Fruit fly (Drosophila melanogaster): ENCODE measurements around the gene stc.

stc gene

dm6 chr2L:15113234-15113916, at the start of gene stc (continued):
- TF ChIP-seq crp (GFP tag; optimal IDR thresholded peaks at IDR 0.05): peak; percentile 30 to 86
- peak; percentile 62 for TF ChIP-seq her (GFP tag; optimal IDR thresholded peaks at IDR 0.05)
- peak; percentile 36 for TF ChIP-seq PHDP (tag; optimal IDR thresholded peaks at IDR 0.05)
- TF ChIP-seq D19A (tag; optimal IDR thresholded peaks at IDR 0.05): no peak
- no peak for TF ChIP-seq Deaf1 (tag; optimal IDR thresholded peaks at IDR 0.05)
- TF ChIP-seq CG8290 (GFP tag; optimal IDR thresholded peaks at IDR 0.05): peak; percentile 46
- TF ChIP-seq CG8290 (tag; optimal IDR thresholded peaks at IDR 0.05): no peak
- TF ChIP-seq ftz-f1 (GFP tag; optimal IDR thresholded peaks at IDR 0.05): peak; percentile 18
- TF ChIP-seq tin (GFP tag; optimal IDR thresholded peaks at IDR 0.05): peak; percentile 44
- no peak for TF ChIP-seq kni (GFP tag; optimal IDR thresholded peaks at IDR 0.05)
- TF ChIP-seq zen2 (GFP tag; IDR thresholded peaks at IDR 0.05; ENCODE audit: partially characterized antibody): peak; percentile 67
- peak; percentile 56; the same call in 1 of the 3 replicates for TF ChIP-seq mld (GFP tag; IDR thresholded peaks at IDR 0.05; ENCODE audit: partially characterized antibody)
- TF ChIP-seq CG5245 (GFP tag; optimal IDR thresholded peaks at IDR 0.05): peak; percentile 46
- peak; percentile 12 for TF ChIP-seq bab2 (GFP tag; optimal IDR thresholded peaks at IDR 0.05)
- no peak for TF ChIP-seq CG12219 (GFP tag; optimal IDR thresholded peaks at IDR 0.05)
- TF ChIP-seq E2f1 (GFP tag; IDR thresholded peaks at IDR 0.05): peak; percentile 40; the same call in 1 of the 2 replicates
- TF ChIP-seq CG34224 (GFP tag; IDR thresholded peaks at IDR 0.05; ENCODE audit: partially characterized antibody): peak; percentile 65
- TF ChIP-seq CG1603 (tag; optimal IDR thresholded peaks at IDR 0.05): peak; percentile 91
- TF ChIP-seq pum (GFP tag; optimal IDR thresholded peaks at IDR 0.05): peak; percentile 29
- no peak for TF ChIP-seq BtbVII (GFP tag; optimal IDR thresholded peaks at IDR 0.05)
- no peak for TF ChIP-seq ab (GFP tag; optimal IDR thresholded peaks at IDR 0.05)
- peak; percentile 74 for TF ChIP-seq MESR4 (GFP tag; optimal IDR thresholded peaks at IDR 0.05)
- 0 out of 2 replicates have a peak, but pooled peaks have one; percentile 26 for TF ChIP-seq CG10366 (GFP tag; IDR thresholded peaks at IDR 0.05)
- peak; percentile 14 for TF ChIP-seq CG31365 (tag; optimal IDR thresholded peaks at IDR 0.05)
- TF ChIP-seq CG3163 (GFP tag; optimal IDR thresholded peaks at IDR 0.05): peak; percentile 45
- peak; percentile 93 for TF ChIP-seq sens (GFP tag)
- peak; percentile 14 for TF ChIP-seq CG12236 (GFP tag; optimal IDR thresholded peaks at IDR 0.05)
- no peak for TF ChIP-seq CG13894 (tag; optimal IDR thresholded peaks at IDR 0.05)
- no peak for TF ChIP-seq Lpt (GFP tag; optimal IDR thresholded peaks at IDR 0.05)
- TF ChIP-seq al (GFP tag; IDR thresholded peaks at IDR 0.05): no peak
- TF ChIP-seq D (optimal IDR thresholded peaks at IDR 0.05): no peak
- TF ChIP-seq D (GFP tag; optimal IDR thresholded peaks at IDR 0.05): no peak
- peak; percentile 93 for TF ChIP-seq YL-1 (GFP tag; optimal IDR thresholded peaks at IDR 0.05)
- peak; percentile 46 for TF ChIP-seq Spps (tag; optimal IDR thresholded peaks at IDR 0.05)
- peak; percentile 88 for TF ChIP-seq CG10979 (tag; optimal IDR thresholded peaks at IDR 0.05)
- no peak for TF ChIP-seq Poxn (GFP tag; IDR thresholded peaks at IDR 0.05)
- peak; percentile 32 for TF ChIP-seq shn (GFP tag; optimal IDR thresholded peaks at IDR 0.05)
- no peak for TF ChIP-seq CG3407 (GFP tag; optimal IDR thresholded peaks at IDR 0.05)
- TF ChIP-seq CG8359 (GFP tag; optimal IDR thresholded peaks at IDR 0.05; ENCODE audit: borderline replicate concordance): no peak
- TF ChIP-seq Ets97D (GFP tag; optimal IDR thresholded peaks at IDR 0.05): peak; percentile 89
- TF ChIP-seq slou (GFP tag; optimal IDR thresholded peaks at IDR 0.05): peak; percentile 34
- no peak for TF ChIP-seq CG12299 (tag; optimal IDR thresholded peaks at IDR 0.05)
- TF ChIP-seq CG43689 (GFP tag; IDR thresholded peaks at IDR 0.05): no peak
- peak; percentile 36 for TF ChIP-seq ind (GFP tag; optimal IDR thresholded peaks at IDR 0.05)
- TF ChIP-seq p53 (GFP tag; optimal IDR thresholded peaks at IDR 0.05): peak; percentile 4
- peak; percentile 40 to 80 for TF ChIP-seq Pdp1 (GFP tag; optimal IDR thresholded peaks at IDR 0.05)
- peak; percentile 40 for TF ChIP-seq Camta (GFP tag; optimal IDR thresholded peaks at IDR 0.05)
- TF ChIP-seq NfI (GFP tag; optimal IDR thresholded peaks at IDR 0.05): peak; percentile 56
- peak; percentile 69 for TF ChIP-seq Scr (GFP tag; IDR thresholded peaks at IDR 0.05; ENCODE audit: partially characterized antibody)
- peak; percentile 2 for TF ChIP-seq HHEX (GFP tag; optimal IDR thresholded peaks at IDR 0.05)

All from whole organism, embryonic.